Worm (Caenorhabditis elegans) whole organism, mixed stage, embryonic: Measurements from ENCODE around the gene F59B2.13.

ENCODE experiments used
- nhr-12 ChIP-seq: fragments of 150-350 bp; optimal IDR thresholded peaks from 2 replicates; lab custom pipeline; 2014; ENCODE audit warnings: missing biosample characterization, missing genetic modification characterization
- nhr-28 ChIP-seq: fragments of 150-350 bp; optimal IDR thresholded peaks from 2 replicates; lab custom pipeline; 2014; ENCODE audit warnings: missing biosample characterization, missing genetic modification characterization
- unc-62 ChIP-seq: fragments of 150-350 bp; optimal IDR thresholded peaks from 2 replicates; lab custom pipeline; 2014; ENCODE audit warnings: missing biosample characterization, missing genetic modification reagents, missing genetic modification characterization

ce11 chrIII:9030818-9031217, 4.0 kb upstream of the F59B2.13 start:
- no peak for TF ChIP-seq unc-62 (GFP tag; lab: Kevin White, UChicago)
- TF ChIP-seq nhr-12 (tag; lab: Kevin White, UChicago), result no peak
- TF ChIP-seq nhr-28 (tag; lab: Kevin White, UChicago), result no peak
